Worm (Caenorhabditis elegans) whole organism, late embryonic: ENCODE results near the gene col-165.

Experiments used
- C08G9.2 ChIP-seq: sonication (generic microtip); optimal IDR thresholded peaks from 2 replicates; lab custom pipeline; 2016; ENCODE audit warnings: mild to moderate bottlenecking, missing genetic modification characterization, moderate library complexity, missing compliant biosample characterization
- fax-1 ChIP-seq: sonication (generic microtip); optimal IDR thresholded peaks from 2 replicates; lab custom pipeline; 2016; ENCODE audit warnings: missing genotype, missing genetic modification characterization, missing compliant biosample characterization
- hlh-8 ChIP-seq: sonication (generic microtip); optimal IDR thresholded peaks from 2 replicates; lab custom pipeline; 2016; ENCODE audit warnings: missing genotype, missing genetic modification characterization, missing compliant biosample characterization
- pat-9 ChIP-seq: fragments of 200-800 bp; sonication (Bioruptor generic); optimal IDR thresholded peaks from 2 replicates; lab custom pipeline; 2018; ENCODE audit warnings: mild to moderate bottlenecking, missing genetic modification characterization, moderate library complexity, missing compliant biosample characterization
- pha-4 ChIP-seq: fragments of 150-350 bp; optimal IDR thresholded peaks from 2 replicates; lab custom pipeline; 2018; ENCODE audit warnings: missing biosample characterization, missing genetic modification reagents, missing genetic modification characterization

col-165 gene

DNA sequence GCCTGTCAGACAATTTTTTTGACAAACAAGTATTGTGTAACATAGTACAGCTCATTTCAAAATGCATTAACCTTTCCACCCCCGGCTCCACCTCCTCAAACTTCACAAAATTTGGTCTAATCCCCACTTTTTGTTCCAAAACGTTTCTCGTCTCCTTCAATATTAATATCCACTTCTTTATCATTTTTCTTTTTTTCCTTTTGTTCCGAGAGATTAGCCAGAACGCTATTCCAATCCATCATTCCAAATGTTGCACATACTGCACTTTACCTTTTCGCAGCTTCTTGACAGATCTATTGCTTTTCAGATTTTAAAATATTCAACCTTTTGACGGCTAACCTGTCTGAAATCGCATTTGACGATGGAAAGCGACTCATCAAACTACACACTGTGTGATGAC is 49.4 kb downstream of the col-165 start, which contains the start of gene D1079.1:
D1079.1 (plus strand) TSS at position 301 of the 400 bp plus-strand sequence.
- TF ChIP-seq pat-9, result no peak
- TF ChIP-seq pha-4, result no peak
- TF ChIP-seq hlh-8, result no peak
- TF ChIP-seq fax-1, result no peak
- no peak for TF ChIP-seq C08G9.2 (tag; lab: Kevin White, UChicago)
